Worm (Caenorhabditis elegans) whole organism, L4 larva: ENCODE results near the gene srj-21.

ENCODE experiments used
- F10B5.3 ChIP-seq: sonication (generic microtip); optimal IDR thresholded peaks from 2 replicates; lab custom pipeline; 2016; ENCODE audit warnings: mild to moderate bottlenecking, missing genetic modification characterization, missing compliant biosample characterization
- F37D6.2 ChIP-seq: sonication (generic microtip); optimal IDR thresholded peaks from 2 replicates; lab custom pipeline; 2016; ENCODE audit warnings: mild to moderate bottlenecking, missing genetic modification characterization, missing compliant biosample characterization
- R02D3.7 ChIP-seq: fragments of 150-350 bp; sonication (generic microtip); optimal IDR thresholded peaks from 3 replicates; lab custom pipeline; 2014; ENCODE audit warnings: missing biosample characterization, missing genetic modification characterization
- T20F7.1 ChIP-seq: fragments of 200-800 bp; sonication (Bioruptor generic); optimal IDR thresholded peaks from 2 replicates; lab custom pipeline; 2018; ENCODE audit warnings: mild to moderate bottlenecking, missing genetic modification characterization, missing compliant biosample characterization
- ZK546.5 ChIP-seq, 2 experiments: sonication (generic microtip); optimal IDR thresholded peaks; 2 replicates each; lab custom pipeline; 2017; ENCODE audit warnings: missing biosample characterization in 2 of 2, missing genetic modification characterization in 2 of 2
- aha-1 ChIP-seq: fragments of 150-350 bp; peaks from one replicate; lab custom pipeline; 2014; ENCODE audit warnings: missing biosample characterization, missing genetic modification characterization
- ceh-28 ChIP-seq: fragments of 150-350 bp; optimal IDR thresholded peaks from 2 replicates; lab custom pipeline; 2014; ENCODE audit warnings: missing biosample characterization, missing genetic modification reagents, missing genetic modification characterization
- daf-16 ChIP-seq, 3 experiments: sonication (generic microtip); optimal IDR thresholded peaks; 2 replicates each; lab custom pipeline; 2016 to 2017; ENCODE audit warnings: missing genetic modification characterization in 3 of 3, missing genetic modification reagents in 3 of 3, mild to moderate bottlenecking in 2 of 3, missing compliant biosample characterization in 2 of 3, missing biosample characterization in 1 of 3, moderate library complexity in 1 of 3
- dmd-6 ChIP-seq: fragments of 200-800 bp; sonication (Bioruptor generic); IDR thresholded peaks from 2 replicates; pipeline ENCODE4 v1.3.6; 2022; ENCODE audit warnings: missing genetic modification reagents, missing genetic modification characterization, missing compliant biosample characterization
- dmd-9 ChIP-seq: fragments of 200-800 bp; sonication (Bioruptor generic); IDR thresholded peaks from 2 replicates; pipeline ENCODE4 v1.3.6; 2022; ENCODE audit warnings: missing genetic modification reagents, missing genetic modification characterization, missing compliant biosample characterization
- dpl-1 ChIP-seq: fragments of 150-350 bp; optimal IDR thresholded peaks from 2 replicates; lab custom pipeline; 2014; ENCODE audit warnings: missing biosample characterization, missing genetic modification reagents, missing genetic modification characterization
- gei-8 ChIP-seq: fragments of 200-800 bp; sonication (Bioruptor generic); optimal IDR thresholded peaks from 2 replicates; lab custom pipeline; 2018; ENCODE audit warnings: mild to moderate bottlenecking, missing genetic modification characterization, missing compliant biosample characterization
- hlh-11 ChIP-seq: fragments of 200-800 bp; sonication (Bioruptor generic); optimal IDR thresholded peaks from 2 replicates; lab custom pipeline; 2018; ENCODE audit warnings: mild to moderate bottlenecking, missing genetic modification characterization, missing compliant biosample characterization
- hlh-30 ChIP-seq: sonication (generic microtip); optimal IDR thresholded peaks from 2 replicates; lab custom pipeline; 2017; ENCODE audit warnings: antibody characterized with exemption, mild to moderate bottlenecking, missing genetic modification characterization, missing compliant biosample characterization; ENCODE audit not compliant: insufficient read depth
- hmg-1.1 ChIP-seq: fragments of 200-800 bp; sonication (Bioruptor generic); IDR thresholded peaks from 2 replicates; pipeline ENCODE4 v1.3.6; 2022; ENCODE audit warnings: missing genetic modification reagents, missing genetic modification characterization, missing compliant biosample characterization
- lin-29 ChIP-seq: fragments of 200-800 bp; sonication (Bioruptor generic); IDR thresholded peaks from 2 replicates; pipeline ENCODE4 v1.3.6; 2022; ENCODE audit warnings: missing genetic modification reagents, missing genetic modification characterization, missing compliant biosample characterization
- lsy-2 ChIP-seq, 2 experiments: fragments of 150-350 bp in 1 of 2; sonication (generic microtip) in 1 of 2; optimal IDR thresholded peaks; 2 replicates each; lab custom pipeline; 2014 to 2017; ENCODE audit warnings: missing biosample characterization in 2 of 2, missing genetic modification characterization in 2 of 2
- madf-5 ChIP-seq, 2 experiments: fragments of 200-800 bp; sonication (Bioruptor generic); IDR thresholded peaks; 2 replicates each; pipeline ENCODE4 v1.3.6; 2022; ENCODE audit warnings: missing compliant biosample characterization in 2 of 2, missing genetic modification characterization in 2 of 2
- mdl-1 ChIP-seq, 2 experiments: fragments of 150-350 bp in 1 of 2; sonication (generic microtip) in 1 of 2; optimal IDR thresholded peaks; 2 replicates each; lab custom pipeline; 2014 to 2017; ENCODE audit warnings: missing biosample characterization in 2 of 2, missing genetic modification characterization in 2 of 2
- mxl-2 ChIP-seq: fragments of 200-800 bp; sonication (Bioruptor generic); conservative IDR thresholded peaks from 2 replicates; pipeline ENCODE4 v1.3.6; 2022; ENCODE audit warnings: missing genetic modification reagents, missing genetic modification characterization, missing compliant biosample characterization
- mxl-3 ChIP-seq: fragments of 200-800 bp; sonication (Bioruptor generic); optimal IDR thresholded peaks from 2 replicates; lab custom pipeline; 2018; ENCODE audit warnings: mild to moderate bottlenecking, missing genetic modification characterization, missing compliant biosample characterization
- nhr-10 ChIP-seq: fragments of 150-350 bp; optimal IDR thresholded peaks from 2 replicates; lab custom pipeline; 2014; ENCODE audit warnings: missing biosample characterization, missing genetic modification characterization
- nhr-11 ChIP-seq: fragments of 150-350 bp; optimal IDR thresholded peaks from 2 replicates; lab custom pipeline; 2014; ENCODE audit warnings: missing biosample characterization, missing genetic modification characterization
- nhr-41 ChIP-seq: fragments of 200-800 bp; sonication (Bioruptor generic); IDR thresholded peaks from 2 replicates; pipeline ENCODE4 v1.3.6; 2022; ENCODE audit warnings: missing genetic modification reagents, missing genetic modification characterization, missing compliant biosample characterization
- nhr-6 ChIP-seq: fragments of 150-350 bp; optimal IDR thresholded peaks from 2 replicates; lab custom pipeline; 2014; ENCODE audit warnings: missing biosample characterization, missing genetic modification characterization
- nhr-76 ChIP-seq: fragments of 150-350 bp; optimal IDR thresholded peaks from 2 replicates; lab custom pipeline; 2014; ENCODE audit warnings: missing biosample characterization, missing genetic modification characterization
- php-3 ChIP-seq: fragments of 200-800 bp; sonication (Bioruptor generic); IDR thresholded peaks from 2 replicates; pipeline ENCODE4 v1.3.6; 2022; ENCODE audit warnings: missing genetic modification reagents, missing genetic modification characterization, missing compliant biosample characterization
- pqm-1 ChIP-seq: sonication (generic microtip); optimal IDR thresholded peaks from 2 replicates; lab custom pipeline; 2017; ENCODE audit warnings: missing biosample characterization, missing genetic modification characterization
- rbr-2 ChIP-seq: sonication (generic microtip); optimal IDR thresholded peaks from 2 replicates; lab custom pipeline; 2016; ENCODE audit warnings: missing genotype, missing genetic modification characterization, missing compliant biosample characterization
- snpc-1.2 ChIP-seq: fragments of 200-800 bp; sonication (Bioruptor generic); IDR thresholded peaks from 2 replicates; pipeline ENCODE4 v1.3.6; 2022; ENCODE audit warnings: missing genetic modification reagents, missing genetic modification characterization, missing compliant biosample characterization
- snpc-4 ChIP-seq: fragments of 150-350 bp; optimal IDR thresholded peaks from 2 replicates; lab custom pipeline; 2014; ENCODE audit warnings: missing biosample characterization, missing genetic modification characterization
- unc-39 ChIP-seq: sonication (generic microtip); optimal IDR thresholded peaks from 2 replicates; lab custom pipeline; 2017; ENCODE audit warnings: missing biosample characterization, missing genetic modification characterization
- unc-62 ChIP-seq, 3 experiments: fragments of 150-350 bp in 1 of 3; sonication (generic microtip); optimal IDR thresholded peaks in 2 of 3; peaks in 1 of 3; 1 replicate in 1 of 3; 2 replicates in 2 of 3; lab custom pipeline; 2014 to 2017; ENCODE audit warnings: missing biosample characterization in 3 of 3, missing genetic modification characterization in 3 of 3, missing genetic modification reagents in 3 of 3, missing genotype in 1 of 3
- zag-1 ChIP-seq: fragments of 150-350 bp; optimal IDR thresholded peaks from 2 replicates; lab custom pipeline; 2014; ENCODE audit warnings: missing biosample characterization, missing genetic modification characterization
- zfp-2 ChIP-seq: sonication (generic microtip); optimal IDR thresholded peaks from 2 replicates; lab custom pipeline; 2016; ENCODE audit warnings: mild to moderate bottlenecking, missing genetic modification characterization, missing compliant biosample characterization
- zip-11 ChIP-seq: fragments of 200-800 bp; sonication (Bioruptor generic); IDR thresholded peaks from 2 replicates; pipeline ENCODE4 v1.3.6; 2022; ENCODE audit warnings: missing genetic modification characterization, missing compliant biosample characterization

The srj-21 gene

ce11 chrV:10723181-10723580 lies 22.0 kb upstream of the srj-21 start (continued):
- TF ChIP-seq php-3 (no peak), daf-16 (GFP tag; optimal IDR thresholded peaks at IDR 0.05; lab: Kevin White, UChicago) (no peak), daf-16 (tag; optimal IDR thresholded peaks at IDR 0.05; lab: Kevin White, UChicago) (no peak), zfp-2 (tag; lab: Kevin White, UChicago) (no peak), ZK546.5 (tag; optimal IDR thresholded peaks at IDR 0.05; lab: Kevin White, UChicago) (no peak), nhr-41 (no peak), hlh-30 (peak; percentile 89), mdl-1 (tag; optimal IDR thresholded peaks at IDR 0.05; lab: Kevin White, UChicago) (peak in 1 of 2 experiments; percentile 68), madf-5 (GFP tag; IDR thresholded peaks at IDR 0.05; lab: Robert Waterston, UW) (no peak), lin-29 (GFP tag; lab: Robert Waterston, UW) (no peak), nhr-6 (tag; lab: Kevin White, UChicago) (peak; percentile 30), zag-1 (tag; lab: Kevin White, UChicago) (no peak), rbr-2 (tag; lab: Kevin White, UChicago) (peak; percentile 0), lsy-2 (tag; optimal IDR thresholded peaks at IDR 0.05; lab: Kevin White, UChicago) (peak in 1 of 2 experiments; percentile 19), mxl-3 (GFP tag; lab: Kevin White, UChicago) (no peak), R02D3.7 (tag; lab: Kevin White, UChicago) (no peak), dpl-1 (GFP tag; lab: Kevin White, UChicago) (no peak), F10B5.3 (no peak), unc-39 (no peak), nhr-76 (tag; lab: Kevin White, UChicago) (no peak)
- TF ChIP-seq, all 104 proteins: peak for 10

ce11 chrV:10723583-10723982 lies 21.6 kb upstream of the srj-21 start:
- TF ChIP-seq nhr-11 (tag; lab: Kevin White, UChicago) (peak; percentile 34), mxl-2 (no peak), dmd-6 (GFP tag; lab: Robert Waterston, UW) (no peak), daf-16 (GFP tag; optimal IDR thresholded peaks at IDR 0.05; lab: Kevin White, UChicago) (peak in 1 of 2 experiments; percentile 41), daf-16 (tag; optimal IDR thresholded peaks at IDR 0.05; lab: Kevin White, UChicago) (no peak), nhr-76 (tag; lab: Kevin White, UChicago) (no peak), zip-11 (GFP tag; lab: Robert Waterston, UW) (no peak), T20F7.1 (GFP tag; lab: Kevin White, UChicago) (no peak), hlh-11 (tag; lab: Kevin White, UChicago) (no peak), nhr-10 (no peak), snpc-1.2 (GFP tag; lab: Robert Waterston, UW) (no peak), zag-1 (tag; lab: Kevin White, UChicago) (no peak), snpc-4 (tag; lab: Kevin White, UChicago) (no peak), mdl-1 (tag; optimal IDR thresholded peaks at IDR 0.05; lab: Kevin White, UChicago) (no peak), ceh-28 (tag; lab: Kevin White, UChicago) (no peak), dmd-9 (GFP tag; lab: Robert Waterston, UW) (no peak), gei-8 (no peak), unc-62 (GFP tag; optimal IDR thresholded peaks at IDR 0.05 in 1 of 2; lab: Kevin White, UChicago) (peak in 1 of 2 experiments; percentile 99), unc-62 (tag; optimal IDR thresholded peaks at IDR 0.05; lab: Kevin White, UChicago) (no peak), F37D6.2 (tag; lab: Kevin White, UChicago) (no peak), hmg-1.1 (GFP tag; lab: Robert Waterston, UW) (no peak)

ce11 chrV:10724472-10724871 lies 20.7 kb upstream of the srj-21 start:
- no peak for TF ChIP-seq ZK546.5 (tag; optimal IDR thresholded peaks at IDR 0.05; lab: Kevin White, UChicago)
- peak; percentile 4 for TF ChIP-seq hlh-11 (tag; lab: Kevin White, UChicago)
- no peak for TF ChIP-seq snpc-1.2 (GFP tag; lab: Robert Waterston, UW)
- peak; percentile 70 for TF ChIP-seq hlh-30
- no peak for TF ChIP-seq pqm-1 (tag; lab: Kevin White, UChicago)
- peak; percentile 89 for TF ChIP-seq aha-1 (tag; lab: Kevin White, UChicago)
